Worm (Caenorhabditis elegans) whole organism, young adult: Measurements from ENCODE around the gene tsr-1.
A peak's percentile ranks its signal among the peaks of the same experiment; 100 is the strongest.

Experiments used
- B0261.1 ChIP-seq: sonication (generic microtip); optimal IDR thresholded peaks from 2 replicates; lab custom pipeline; 2016; ENCODE audit warnings: mild to moderate bottlenecking, missing genetic modification characterization, moderate library complexity, missing compliant biosample characterization
- B0336.3 ChIP-seq: fragments of 200-800 bp; sonication (Bioruptor generic); IDR thresholded peaks from 2 replicates; pipeline ENCODE4 v1.3.6; 2022; ENCODE audit warnings: missing genetic modification characterization, missing compliant biosample characterization
- F23B12.7 ChIP-seq: sonication (generic microtip); optimal IDR thresholded peaks from 2 replicates; lab custom pipeline; 2017; ENCODE audit warnings: missing genetic modification characterization, mild to moderate bottlenecking, missing compliant biosample characterization, antibody characterized with exemption, moderate library complexity; ENCODE audit not compliant: insufficient read depth
- F55B11.4 ChIP-seq: sonication (generic microtip); optimal IDR thresholded peaks from 2 replicates; lab custom pipeline; 2016; ENCODE audit warnings: missing compliant biosample characterization, missing genetic modification characterization, borderline replicate concordance; ENCODE audit not compliant: insufficient read depth
- F57C9.4 ChIP-seq: sonication (generic microtip); optimal IDR thresholded peaks from 2 replicates; lab custom pipeline; 2017; ENCODE audit warnings: mild to moderate bottlenecking, missing genetic modification characterization, missing compliant biosample characterization
- Y95B8A.8 ChIP-seq: fragments of 200-800 bp; sonication (Bioruptor generic); IDR thresholded peaks from 2 replicates; pipeline ENCODE4 v1.3.6; 2022; ENCODE audit warnings: missing genetic modification reagents, missing genetic modification characterization, missing compliant biosample characterization
- ZK185.1 ChIP-seq: sonication (generic microtip); optimal IDR thresholded peaks from 2 replicates; lab custom pipeline; 2016; ENCODE audit warnings: mild to moderate bottlenecking, missing genetic modification characterization, missing compliant biosample characterization; ENCODE audit not compliant: poor library complexity, severe bottlenecking
- ama-1 ChIP-seq, 3 experiments: fragments of 150-350 bp in 1 of 3; sonication (generic microtip) in 2 of 3; optimal IDR thresholded peaks; 2 replicates each; lab custom pipeline; 2014 to 2018; ENCODE audit warnings: missing biosample characterization in 2 of 3, missing genetic modification characterization in 2 of 3, missing genetic modification reagents in 2 of 3
- athp-1 ChIP-seq: sonication (generic microtip); optimal IDR thresholded peaks from 2 replicates; lab custom pipeline; 2017; ENCODE audit warnings: mild to moderate bottlenecking, missing genetic modification characterization, missing compliant biosample characterization
- ceh-27 ChIP-seq: fragments of 200-800 bp; sonication (Bioruptor generic); optimal IDR thresholded peaks from 2 replicates; lab custom pipeline; 2018; ENCODE audit warnings: mild to moderate bottlenecking, missing genetic modification characterization, moderate library complexity, missing compliant biosample characterization
- ceh-40 ChIP-seq: fragments of 200-800 bp; sonication (Bioruptor generic); IDR thresholded peaks from 2 replicates; pipeline ENCODE4 v1.3.6; 2022; ENCODE audit warnings: missing genetic modification characterization, missing compliant biosample characterization
- ceh-91 ChIP-seq: fragments of 200-800 bp; sonication (Bioruptor generic); IDR thresholded peaks from 2 replicates; pipeline ENCODE4 v1.3.6; 2022; ENCODE audit warnings: missing genetic modification reagents, missing genetic modification characterization, missing compliant biosample characterization
- chd-7 ChIP-seq: sonication (generic microtip); optimal IDR thresholded peaks from 2 replicates; lab custom pipeline; 2016; ENCODE audit warnings: mild to moderate bottlenecking, missing genetic modification characterization, moderate library complexity, missing compliant biosample characterization
- dox-1 ChIP-seq: fragments of 200-800 bp; sonication (Bioruptor generic); IDR thresholded peaks from 2 replicates; pipeline ENCODE4 v1.3.6; 2022; ENCODE audit warnings: missing genetic modification reagents, missing genetic modification characterization, missing compliant biosample characterization
- egl-44 ChIP-seq: fragments of 200-800 bp; sonication (Bioruptor generic); IDR thresholded peaks from 2 replicates; pipeline ENCODE4 v1.3.6; 2022; ENCODE audit warnings: missing genetic modification reagents, missing genetic modification characterization, missing compliant biosample characterization
- gei-17 ChIP-seq: fragments of 200-800 bp; sonication (Bioruptor generic); optimal IDR thresholded peaks from 2 replicates; lab custom pipeline; 2018; ENCODE audit warnings: mild to moderate bottlenecking, missing genetic modification characterization, missing compliant biosample characterization
- him-1 ChIP-seq: sonication (generic microtip); optimal IDR thresholded peaks from 2 replicates; lab custom pipeline; 2016; ENCODE audit warnings: missing genotype, missing genetic modification reagents, missing genetic modification characterization, missing compliant biosample characterization
- hlh-26 ChIP-seq: fragments of 200-800 bp; sonication (Bioruptor generic); conservative IDR thresholded peaks from 2 replicates; pipeline ENCODE4 v1.3.6; 2022; ENCODE audit warnings: missing genetic modification reagents, missing genetic modification characterization, missing compliant biosample characterization
- hsf-1 ChIP-seq: fragments of 200-800 bp; sonication (Bioruptor generic); IDR thresholded peaks from 2 replicates; pipeline ENCODE4 v1.3.6; 2022; ENCODE audit warnings: missing genetic modification reagents, missing genetic modification characterization, missing compliant biosample characterization
- let-607 ChIP-seq, 2 experiments: fragments of 200-800 bp in 1 of 2; sonication (Bioruptor generic) in 1 of 2; sonication (generic microtip) in 1 of 2; optimal IDR thresholded peaks; 2 replicates each; lab custom pipeline; 2016 to 2018; ENCODE audit warnings: mild to moderate bottlenecking in 2 of 2, missing compliant biosample characterization in 2 of 2, missing genetic modification characterization in 2 of 2, moderate library complexity in 2 of 2, missing genotype in 1 of 2
- lin-35 ChIP-seq, 3 experiments: fragments of 150-350 bp in 2 of 3; sonication (generic microtip) in 1 of 3; optimal IDR thresholded peaks; 2 replicates each; lab custom pipeline; 2014 to 2018; ENCODE audit warnings: missing biosample characterization in 3 of 3, missing genetic modification characterization in 3 of 3, missing genetic modification reagents in 3 of 3
- lin-54 ChIP-seq: fragments of 200-800 bp; sonication (Bioruptor generic); optimal IDR thresholded peaks from 2 replicates; lab custom pipeline; 2018; ENCODE audit warnings: mild to moderate bottlenecking, missing genetic modification characterization, missing compliant biosample characterization
- mcd-1 ChIP-seq: fragments of 200-800 bp; sonication (Bioruptor generic); IDR thresholded peaks from 2 replicates; pipeline ENCODE4 v1.3.6; 2022; ENCODE audit warnings: missing genetic modification reagents, missing genetic modification characterization, missing compliant biosample characterization
- nfya-2 ChIP-seq: fragments of 200-800 bp; sonication (Bioruptor generic); IDR thresholded peaks from 2 replicates; pipeline ENCODE4 v1.3.6; 2022; ENCODE audit warnings: missing genetic modification reagents, missing genetic modification characterization, missing compliant biosample characterization
- nhr-179 ChIP-seq: sonication (generic microtip); optimal IDR thresholded peaks from 2 replicates; lab custom pipeline; 2016; ENCODE audit warnings: mild to moderate bottlenecking, missing genetic modification characterization, missing compliant biosample characterization
- nhr-80 ChIP-seq: sonication (generic microtip); optimal IDR thresholded peaks from 2 replicates; lab custom pipeline; 2016; ENCODE audit warnings: missing genetic modification characterization, missing compliant biosample characterization
- snpc-1.1 ChIP-seq: sonication (generic microtip); optimal IDR thresholded peaks from 2 replicates; lab custom pipeline; 2017; ENCODE audit warnings: missing genetic modification characterization, mild to moderate bottlenecking, missing compliant biosample characterization, antibody characterized with exemption, moderate library complexity, missing genotype, missing genetic modification reagents; ENCODE audit not compliant: insufficient read depth
- snpc-3.4 ChIP-seq: sonication (generic microtip); optimal IDR thresholded peaks from 2 replicates; lab custom pipeline; 2017; ENCODE audit warnings: missing genetic modification characterization, mild to moderate bottlenecking, missing compliant biosample characterization, antibody characterized with exemption, moderate library complexity, missing genotype, missing genetic modification reagents
- sptf-2 ChIP-seq: fragments of 200-800 bp; sonication (Bioruptor generic); optimal IDR thresholded peaks from 2 replicates; lab custom pipeline; 2018; ENCODE audit warnings: mild to moderate bottlenecking, missing genetic modification characterization, missing compliant biosample characterization
- zfh-2 ChIP-seq: fragments of 200-800 bp; sonication (Bioruptor generic); conservative IDR thresholded peaks from 2 replicates; pipeline ENCODE4 v1.3.6; 2022; ENCODE audit warnings: missing genetic modification reagents, missing genetic modification characterization, missing compliant biosample characterization
- zim-3 ChIP-seq: sonication (generic microtip); optimal IDR thresholded peaks from 2 replicates; lab custom pipeline; 2017; ENCODE audit warnings: mild to moderate bottlenecking, missing genetic modification characterization, moderate library complexity, missing compliant biosample characterization
- ztf-22 ChIP-seq: fragments of 200-800 bp; sonication (Bioruptor generic); optimal IDR thresholded peaks from 2 replicates; lab custom pipeline; 2018; ENCODE audit warnings: mild to moderate bottlenecking, missing genetic modification characterization, moderate library complexity, missing compliant biosample characterization
- ztf-6 ChIP-seq: fragments of 200-800 bp; sonication (Bioruptor generic); IDR thresholded peaks from 2 replicates; pipeline ENCODE4 v1.3.6; 2022; ENCODE audit warnings: missing genetic modification reagents, missing genetic modification characterization, missing compliant biosample characterization

The tsr-1 gene

ce11 chrII:2415439-2415838 is 57.7 kb downstream of the tsr-1 start, which contains the start of gene fbxa-4:
Gene fbxa-4 (minus strand): TSS chrII:2415531.
- no peak for TF ChIP-seq ceh-91 (GFP tag; lab: Robert Waterston, UW)
- no peak for TF ChIP-seq F23B12.7 (tag; lab: Kevin White, UChicago)
- TF ChIP-seq dox-1: no peak
- no peak for TF ChIP-seq ama-1 (optimal IDR thresholded peaks at IDR 0.05; lab: Kevin White, UChicago)
- TF ChIP-seq ama-1 (GFP tag; optimal IDR thresholded peaks at IDR 0.05; lab: Kevin White, UChicago): no peak
- no peak for TF ChIP-seq him-1
- peak; percentile 54 for TF ChIP-seq nhr-80 (tag; lab: Kevin White, UChicago)
- TF ChIP-seq nhr-179: no peak
- TF ChIP-seq F55B11.4 (tag; lab: Kevin White, UChicago): no peak

ce11 chrII:2412649-2413048 is 60.5 kb downstream of the tsr-1 start, which contains the start of gene fbxa-182:
Gene fbxa-182 (minus strand): TSS chrII:2412749.
- TF ChIP-seq B0336.3: no peak
- no peak for TF ChIP-seq chd-7 (tag; lab: Kevin White, UChicago)
- no peak for TF ChIP-seq sptf-2
- no peak for TF ChIP-seq ceh-27 (GFP tag; lab: Kevin White, UChicago)
- no peak for TF ChIP-seq ZK185.1 (tag; lab: Kevin White, UChicago)
- TF ChIP-seq lin-35 (GFP tag; optimal IDR thresholded peaks at IDR 0.05; lab: Kevin White, UChicago): no peak
- TF ChIP-seq mcd-1 (GFP tag; lab: Robert Waterston, UW): no peak
- TF ChIP-seq zfh-2 (GFP tag; lab: Robert Waterston, UW): no peak
- TF ChIP-seq let-607 (tag; optimal IDR thresholded peaks at IDR 0.05; lab: Kevin White, UChicago): no peak
- no peak for TF ChIP-seq ama-1 (optimal IDR thresholded peaks at IDR 0.05; lab: Kevin White, UChicago)
- TF ChIP-seq ama-1 (GFP tag; optimal IDR thresholded peaks at IDR 0.05; lab: Kevin White, UChicago): no peak
- no peak for TF ChIP-seq hlh-26 (GFP tag; lab: Robert Waterston, UW)
- TF ChIP-seq snpc-3.4: no peak
- TF ChIP-seq zim-3 (tag; lab: Kevin White, UChicago): no peak
- TF ChIP-seq ztf-22 (GFP tag; lab: Kevin White, UChicago): no peak
- TF ChIP-seq athp-1 (tag; lab: Kevin White, UChicago): no peak
- no peak for TF ChIP-seq gei-17

DNA sequence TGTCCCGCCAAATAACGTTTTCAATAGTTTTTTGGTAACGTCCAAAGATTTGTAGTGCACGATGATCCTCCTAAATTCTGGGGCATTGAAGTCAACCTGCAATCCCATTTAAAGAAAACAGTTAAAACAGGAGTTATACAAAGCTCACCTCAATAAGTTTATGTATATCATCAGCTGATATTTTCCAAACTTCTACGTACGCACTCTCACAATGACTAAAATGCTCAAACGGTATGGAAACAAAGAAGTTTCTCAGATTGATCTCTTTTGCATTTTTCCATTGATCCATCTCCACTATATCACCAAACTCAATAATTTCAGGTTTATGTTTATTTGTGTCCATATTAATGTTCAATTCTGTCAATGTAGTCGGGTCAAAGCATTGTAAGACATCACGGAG is 61.6 kb downstream of the tsr-1 start:
- TF ChIP-seq Y95B8A.8 (GFP tag; lab: Robert Waterston, UW) (no peak), him-1 (no peak), snpc-1.1 (no peak), ZK185.1 (tag; lab: Kevin White, UChicago) (no peak), egl-44 (GFP tag; lab: Robert Waterston, UW) (no peak), lin-54 (no peak), B0261.1 (tag; lab: Kevin White, UChicago) (no peak), F57C9.4 (tag; lab: Kevin White, UChicago) (no peak), ztf-6 (GFP tag; lab: Robert Waterston, UW) (no peak), hsf-1 (GFP tag; lab: Robert Waterston, UW) (no peak)
- TF ChIP-seq, all 124 proteins: peak for 0

- TF ChIP-seq ceh-40 (GFP tag; lab: Robert Waterston, UW) (no peak), zfh-2 (GFP tag; lab: Robert Waterston, UW) (peak; percentile 63), nfya-2 (GFP tag; lab: Robert Waterston, UW) (0 out of 2 replicates have a peak, but pooled peaks have one; percentile 15)
These were observed 62.1 kb downstream of the tsr-1 start for ce11 chrII:2411093-2411492.
